Worm (Caenorhabditis elegans) whole organism, L4 larva: ENCODE data around the gene nhr-10.

Source experiments
- F10B5.3 ChIP-seq: sonication (generic microtip); optimal IDR thresholded peaks from 2 replicates; lab custom pipeline; 2016; ENCODE audit warnings: mild to moderate bottlenecking, missing genetic modification characterization, missing compliant biosample characterization
- F26F4.8 ChIP-seq: fragments of 200-800 bp; sonication (Bioruptor generic); conservative IDR thresholded peaks from 2 replicates; pipeline ENCODE4 v1.3.6; 2022; ENCODE audit warnings: missing genetic modification characterization, missing compliant biosample characterization
- F44E2.7 ChIP-seq: fragments of 200-800 bp; sonication (Bioruptor generic); IDR thresholded peaks from 2 replicates; pipeline ENCODE4 v2.1.2; 2022; ENCODE audit warnings: missing genetic modification characterization, missing compliant biosample characterization
- T26A8.4 ChIP-seq: fragments of 200-800 bp; sonication (Bioruptor generic); IDR thresholded peaks from 2 replicates; pipeline ENCODE4 v1.3.6; 2022; ENCODE audit warnings: missing genetic modification characterization, missing compliant biosample characterization
- Y5F2A.4 ChIP-seq: fragments of 200-800 bp; sonication (Bioruptor generic); optimal IDR thresholded peaks from 2 replicates; lab custom pipeline; 2018; ENCODE audit warnings: mild to moderate bottlenecking, missing genetic modification characterization, missing compliant biosample characterization
- ZK337.2 ChIP-seq: fragments of 200-800 bp; sonication (Bioruptor generic); IDR thresholded peaks from 2 replicates; pipeline ENCODE4 v1.3.6; 2022; ENCODE audit warnings: missing genetic modification reagents, missing genetic modification characterization, missing compliant biosample characterization
- aha-1 ChIP-seq: fragments of 150-350 bp; peaks from one replicate; lab custom pipeline; 2014; ENCODE audit warnings: missing biosample characterization, missing genetic modification characterization
- arid-1 ChIP-seq: fragments of 200-800 bp; sonication (Bioruptor generic); conservative IDR thresholded peaks from 2 replicates; pipeline ENCODE4 v1.3.6; 2022; ENCODE audit warnings: missing genetic modification reagents, missing genetic modification characterization, missing compliant biosample characterization
- ceh-28 ChIP-seq: fragments of 150-350 bp; optimal IDR thresholded peaks from 2 replicates; lab custom pipeline; 2014; ENCODE audit warnings: missing biosample characterization, missing genetic modification reagents, missing genetic modification characterization
- ceh-32 ChIP-seq: sonication (generic microtip); optimal IDR thresholded peaks from 2 replicates; lab custom pipeline; 2016; ENCODE audit warnings: mild to moderate bottlenecking, missing genetic modification characterization, missing compliant biosample characterization; ENCODE audit not compliant: poor library complexity
- ceh-82 ChIP-seq: sonication (generic microtip); optimal IDR thresholded peaks from 2 replicates; lab custom pipeline; 2017; ENCODE audit warnings: missing biosample characterization, missing genetic modification characterization
- ces-1 ChIP-seq: fragments of 150-350 bp; sonication (generic microtip); optimal IDR thresholded peaks from 4 replicates; lab custom pipeline; 2014; ENCODE audit warnings: missing biosample characterization, missing genetic modification reagents, missing genetic modification characterization
- ctbp-1 ChIP-seq: fragments of 200-800 bp; sonication (Bioruptor generic); IDR thresholded peaks from 2 replicates; pipeline ENCODE4 v1.3.6; 2022; ENCODE audit warnings: missing genetic modification reagents, missing genetic modification characterization, missing compliant biosample characterization
- daf-19 ChIP-seq: fragments of 200-800 bp; sonication (Bioruptor generic); conservative IDR thresholded peaks from 2 replicates; pipeline ENCODE4 v1.3.6; 2022; ENCODE audit warnings: missing genetic modification characterization, missing compliant biosample characterization
- dmd-6 ChIP-seq: fragments of 200-800 bp; sonication (Bioruptor generic); IDR thresholded peaks from 2 replicates; pipeline ENCODE4 v1.3.6; 2022; ENCODE audit warnings: missing genetic modification reagents, missing genetic modification characterization, missing compliant biosample characterization
- dmd-9 ChIP-seq: fragments of 200-800 bp; sonication (Bioruptor generic); IDR thresholded peaks from 2 replicates; pipeline ENCODE4 v1.3.6; 2022; ENCODE audit warnings: missing genetic modification reagents, missing genetic modification characterization, missing compliant biosample characterization
- dve-1 ChIP-seq: sonication (generic microtip); optimal IDR thresholded peaks from 2 replicates; lab custom pipeline; 2017; ENCODE audit warnings: antibody characterized with exemption, mild to moderate bottlenecking, missing genetic modification characterization, missing compliant biosample characterization; ENCODE audit not compliant: insufficient read depth
- egl-27 ChIP-seq: sonication (generic microtip); optimal IDR thresholded peaks from 3 replicates; lab custom pipeline; 2017; ENCODE audit warnings: missing biosample characterization, missing genetic modification reagents, missing genetic modification characterization
- egl-43 ChIP-seq: fragments of 200-800 bp; sonication (Bioruptor generic); IDR thresholded peaks from 2 replicates; pipeline ENCODE4 v1.3.6; 2022; ENCODE audit warnings: missing genetic modification reagents, missing genetic modification characterization, missing compliant biosample characterization
- fos-1 ChIP-seq: fragments of 150-350 bp; optimal IDR thresholded peaks from 2 replicates; lab custom pipeline; 2014; ENCODE audit warnings: missing biosample characterization, missing genetic modification characterization
- gei-8 ChIP-seq: fragments of 200-800 bp; sonication (Bioruptor generic); optimal IDR thresholded peaks from 2 replicates; lab custom pipeline; 2018; ENCODE audit warnings: mild to moderate bottlenecking, missing genetic modification characterization, missing compliant biosample characterization
- hif-1 ChIP-seq, 2 experiments: sonication (generic microtip); optimal IDR thresholded peaks; 2 replicates each; lab custom pipeline; 2016 to 2017; ENCODE audit warnings: missing compliant biosample characterization in 2 of 2, missing genetic modification characterization in 2 of 2, missing genetic modification reagents in 2 of 2, missing genotype in 2 of 2, mild to moderate bottlenecking in 1 of 2
- hlh-30 ChIP-seq: sonication (generic microtip); optimal IDR thresholded peaks from 2 replicates; lab custom pipeline; 2017; ENCODE audit warnings: antibody characterized with exemption, mild to moderate bottlenecking, missing genetic modification characterization, missing compliant biosample characterization; ENCODE audit not compliant: insufficient read depth
- lim-7 ChIP-seq: fragments of 200-800 bp; sonication (Bioruptor generic); IDR thresholded peaks from 2 replicates; pipeline ENCODE4 v1.3.6; 2022; ENCODE audit warnings: missing genetic modification characterization, missing compliant biosample characterization
- lin-15B ChIP-seq: fragments of 150-350 bp; sonication (generic microtip); optimal IDR thresholded peaks from 3 replicates; lab custom pipeline; 2014; ENCODE audit warnings: missing biosample characterization, missing genetic modification characterization
- lin-29 ChIP-seq: fragments of 200-800 bp; sonication (Bioruptor generic); IDR thresholded peaks from 2 replicates; pipeline ENCODE4 v1.3.6; 2022; ENCODE audit warnings: missing genetic modification reagents, missing genetic modification characterization, missing compliant biosample characterization
- lin-38 ChIP-seq: fragments of 200-800 bp; sonication (Bioruptor generic); IDR thresholded peaks from 2 replicates; pipeline ENCODE4 v1.3.6; 2022; ENCODE audit warnings: missing genetic modification reagents, missing genetic modification characterization, missing compliant biosample characterization
- lin-39 ChIP-seq: fragments of 150-350 bp; optimal IDR thresholded peaks from 2 replicates; lab custom pipeline; 2014; ENCODE audit warnings: missing biosample characterization, missing genetic modification reagents, missing genetic modification characterization
- lir-3 ChIP-seq: sonication (generic microtip); optimal IDR thresholded peaks from 2 replicates; lab custom pipeline; 2016; ENCODE audit warnings: mild to moderate bottlenecking, missing genetic modification characterization, missing compliant biosample characterization
- madf-5 ChIP-seq, 2 experiments: fragments of 200-800 bp; sonication (Bioruptor generic); IDR thresholded peaks; 2 replicates each; pipeline ENCODE4 v1.3.6; 2022; ENCODE audit warnings: missing compliant biosample characterization in 2 of 2, missing genetic modification characterization in 2 of 2
- madf-9 ChIP-seq: fragments of 200-800 bp; sonication (Bioruptor generic); conservative IDR thresholded peaks from 2 replicates; pipeline ENCODE4 v1.3.6; 2022; ENCODE audit warnings: missing genetic modification reagents, missing genetic modification characterization, missing compliant biosample characterization
- mdt-29 ChIP-seq: fragments of 200-800 bp; sonication (Bioruptor generic); IDR thresholded peaks from 2 replicates; pipeline ENCODE4 v1.3.6; 2022; ENCODE audit warnings: missing genetic modification reagents, missing genetic modification characterization, missing compliant biosample characterization
- mep-1 ChIP-seq: fragments of 150-350 bp; sonication (generic microtip); optimal IDR thresholded peaks from 3 replicates; lab custom pipeline; 2014; ENCODE audit warnings: missing biosample characterization, missing genetic modification characterization
- mes-2 ChIP-seq: sonication (generic microtip); optimal IDR thresholded peaks from 2 replicates; lab custom pipeline; 2016; ENCODE audit warnings: missing genotype, mild to moderate bottlenecking, missing genetic modification characterization, missing compliant biosample characterization; ENCODE audit not compliant: poor library complexity, severe bottlenecking
- mxl-3 ChIP-seq: fragments of 200-800 bp; sonication (Bioruptor generic); optimal IDR thresholded peaks from 2 replicates; lab custom pipeline; 2018; ENCODE audit warnings: mild to moderate bottlenecking, missing genetic modification characterization, missing compliant biosample characterization
- nhr-10 ChIP-seq: fragments of 150-350 bp; optimal IDR thresholded peaks from 2 replicates; lab custom pipeline; 2014; ENCODE audit warnings: missing biosample characterization, missing genetic modification characterization
- nhr-102 ChIP-seq: sonication (generic microtip); optimal IDR thresholded peaks from 2 replicates; lab custom pipeline; 2016; ENCODE audit warnings: mild to moderate bottlenecking, missing genetic modification characterization, moderate library complexity, missing compliant biosample characterization
- nhr-111 ChIP-seq: fragments of 200-800 bp; sonication (Bioruptor generic); optimal IDR thresholded peaks from 2 replicates; lab custom pipeline; 2018; ENCODE audit warnings: mild to moderate bottlenecking, missing genetic modification characterization, missing compliant biosample characterization
- nhr-237 ChIP-seq: sonication (generic microtip); optimal IDR thresholded peaks from 2 replicates; lab custom pipeline; 2017; ENCODE audit warnings: missing biosample characterization, missing genetic modification characterization
- nhr-25 ChIP-seq: sonication (generic microtip); optimal IDR thresholded peaks from 2 replicates; lab custom pipeline; 2017; ENCODE audit warnings: missing genetic modification characterization, mild to moderate bottlenecking, missing compliant biosample characterization, antibody characterized with exemption, moderate library complexity, borderline replicate concordance; ENCODE audit not compliant: insufficient read depth
- nhr-42 ChIP-seq: fragments of 200-800 bp; sonication (Bioruptor generic); IDR thresholded peaks from 2 replicates; pipeline ENCODE4 v1.3.6; 2022; ENCODE audit warnings: missing genetic modification characterization, missing compliant biosample characterization
- nhr-48 ChIP-seq: sonication (generic microtip); optimal IDR thresholded peaks from 2 replicates; lab custom pipeline; 2016; ENCODE audit warnings: mild to moderate bottlenecking, missing genetic modification characterization, missing compliant biosample characterization
- nhr-6 ChIP-seq: fragments of 150-350 bp; optimal IDR thresholded peaks from 2 replicates; lab custom pipeline; 2014; ENCODE audit warnings: missing biosample characterization, missing genetic modification characterization
- pqm-1 ChIP-seq: sonication (generic microtip); optimal IDR thresholded peaks from 2 replicates; lab custom pipeline; 2017; ENCODE audit warnings: missing biosample characterization, missing genetic modification characterization
- rbr-2 ChIP-seq: sonication (generic microtip); optimal IDR thresholded peaks from 2 replicates; lab custom pipeline; 2016; ENCODE audit warnings: missing genotype, missing genetic modification characterization, missing compliant biosample characterization
- saeg-2 ChIP-seq: fragments of 200-800 bp; sonication (Bioruptor generic); IDR thresholded peaks from 2 replicates; pipeline ENCODE4 v1.3.6; 2022; ENCODE audit warnings: missing genetic modification reagents, missing genetic modification characterization, missing compliant biosample characterization
- snpc-1.2 ChIP-seq: fragments of 200-800 bp; sonication (Bioruptor generic); IDR thresholded peaks from 2 replicates; pipeline ENCODE4 v1.3.6; 2022; ENCODE audit warnings: missing genetic modification reagents, missing genetic modification characterization, missing compliant biosample characterization
- spr-1 ChIP-seq: sonication (generic microtip); optimal IDR thresholded peaks from 2 replicates; lab custom pipeline; 2016; ENCODE audit warnings: mild to moderate bottlenecking, missing genetic modification characterization, missing compliant biosample characterization
- unc-39 ChIP-seq: sonication (generic microtip); optimal IDR thresholded peaks from 2 replicates; lab custom pipeline; 2017; ENCODE audit warnings: missing biosample characterization, missing genetic modification characterization
- vab-7 ChIP-seq: fragments of 200-800 bp; sonication (Bioruptor generic); IDR thresholded peaks from 2 replicates; pipeline ENCODE4 v1.3.6; 2022; ENCODE audit warnings: missing genetic modification reagents, missing genetic modification characterization, missing compliant biosample characterization
- zip-11 ChIP-seq: fragments of 200-800 bp; sonication (Bioruptor generic); IDR thresholded peaks from 2 replicates; pipeline ENCODE4 v1.3.6; 2022; ENCODE audit warnings: missing genetic modification characterization, missing compliant biosample characterization

nhr-10 gene

ce11 chrIII:7155631-7156030 lies 40.4 kb upstream of the nhr-10 start (continued):
- peak; percentile 43 for TF ChIP-seq ceh-32
- peak; percentile 92 for TF ChIP-seq rbr-2 (tag; lab: Kevin White, UChicago)
- TF ChIP-seq lir-3 = peak; percentile 40
- TF ChIP-seq vab-7 (GFP tag; lab: Robert Waterston, UW) = no peak
- TF ChIP-seq dmd-6 = peak; percentile 90
- TF ChIP-seq F44E2.7 (GFP tag; lab: Robert Waterston, UW) = no peak
- peak; percentile 2 for TF ChIP-seq nhr-237
- TF ChIP-seq aha-1 (tag; lab: Kevin White, UChicago) = peak; percentile 93
- TF ChIP-seq madf-9 (GFP tag; lab: Robert Waterston, UW) = peak; percentile 50; the same call in 1 of the 2 replicates
- no peak for TF ChIP-seq unc-39 (tag; lab: Kevin White, UChicago)
- no peak for TF ChIP-seq daf-19 (GFP tag; lab: Robert Waterston, UW)
- peak; percentile 83 for TF ChIP-seq saeg-2
- TF ChIP-seq ctbp-1 (GFP tag; lab: Robert Waterston, UW) = peak; percentile 97
- peak; percentile 81 for TF ChIP-seq egl-43 (GFP tag; lab: Robert Waterston, UW)
- peak; percentile 85 for TF ChIP-seq mes-2
- peak; percentile 64; the same call in 1 of the 2 replicates for TF ChIP-seq dmd-9 (GFP tag; lab: Robert Waterston, UW)
- no peak for TF ChIP-seq F10B5.3 (tag; lab: Kevin White, UChicago)
- no peak for TF ChIP-seq ceh-82 (tag; lab: Kevin White, UChicago)
- TF ChIP-seq hlh-30 (tag; lab: Kevin White, UChicago) = peak; percentile 98
- peak; percentile 69 for TF ChIP-seq lin-38
- 0 out of 2 replicates have a peak, but pooled peaks have one; percentile 18 for TF ChIP-seq lin-29 (GFP tag; lab: Robert Waterston, UW)
- TF ChIP-seq nhr-111 (GFP tag; lab: Kevin White, UChicago) = no peak
- TF ChIP-seq Y5F2A.4 (GFP tag; lab: Kevin White, UChicago) = peak; percentile 26
- peak; percentile 39 for TF ChIP-seq nhr-6 (tag; lab: Kevin White, UChicago)
- peak; percentile 57 for TF ChIP-seq fos-1
- peak; percentile 75 for TF ChIP-seq nhr-10
- peak; percentile 39 for TF ChIP-seq pqm-1 (tag; lab: Kevin White, UChicago)
- TF ChIP-seq ces-1 (GFP tag; lab: Kevin White, UChicago) = peak; percentile 13
- peak; percentile 85 for TF ChIP-seq gei-8 (GFP tag; lab: Kevin White, UChicago)
- TF ChIP-seq T26A8.4 (GFP tag; lab: Robert Waterston, UW) = peak; percentile 89
- no peak for TF ChIP-seq lin-39 (tag; lab: Kevin White, UChicago)
- TF ChIP-seq ZK337.2 (GFP tag; lab: Robert Waterston, UW) = no peak
- peak; percentile 60 for TF ChIP-seq arid-1 (GFP tag; lab: Robert Waterston, UW)
- TF ChIP-seq lin-15B = no peak
- TF ChIP-seq nhr-42 (GFP tag; lab: Robert Waterston, UW) = peak; percentile 70; the same call in 1 of the 2 replicates
- no peak for TF ChIP-seq snpc-1.2 (GFP tag; lab: Robert Waterston, UW)
- peak; percentile 23 to 82 for TF ChIP-seq hif-1 (tag; optimal IDR thresholded peaks at IDR 0.05; lab: Kevin White, UChicago)
- TF ChIP-seq nhr-48 = peak; percentile 93
- TF ChIP-seq spr-1 (tag; lab: Kevin White, UChicago) = peak; percentile 77
- peak; percentile 66 for TF ChIP-seq mxl-3 (GFP tag; lab: Kevin White, UChicago)
- peak; percentile 77 for TF ChIP-seq mdt-29
- TF ChIP-seq nhr-25 (tag; lab: Kevin White, UChicago) = peak; percentile 83
- no peak for TF ChIP-seq zip-11
- peak; percentile 82 for TF ChIP-seq nhr-102 (tag; lab: Kevin White, UChicago)
- TF ChIP-seq egl-27 (tag; lab: Kevin White, UChicago) = no peak
- peak; percentile 94 for TF ChIP-seq mep-1 (tag; lab: Kevin White, UChicago)
- no peak for TF ChIP-seq madf-5 (GFP tag; IDR thresholded peaks at IDR 0.05; lab: Robert Waterston, UW)
- peak; percentile 92 for TF ChIP-seq dve-1 (tag; lab: Kevin White, UChicago)
- TF ChIP-seq lim-7 (GFP tag; lab: Robert Waterston, UW) = no peak
- TF ChIP-seq ceh-28 (tag; lab: Kevin White, UChicago) = peak; percentile 27
- TF ChIP-seq F26F4.8 (GFP tag; lab: Robert Waterston, UW) = no peak
